Worm (Caenorhabditis elegans) whole organism, young adult: ENCODE results near the gene otpl-4.

Source experiments
- C17E4.6 ChIP-seq: fragments of 200-800 bp; sonication (Bioruptor generic); IDR thresholded peaks from 2 replicates; pipeline ENCODE4 v1.3.6; 2022; ENCODE audit warnings: missing genetic modification reagents, missing genetic modification characterization, missing compliant biosample characterization
- D2030.7 ChIP-seq: fragments of 200-800 bp; sonication (Bioruptor generic); IDR thresholded peaks from 2 replicates; pipeline ENCODE4 v1.3.6; 2022; ENCODE audit warnings: missing genetic modification reagents, missing genetic modification characterization, missing compliant biosample characterization
- F23B12.7 ChIP-seq: sonication (generic microtip); optimal IDR thresholded peaks from 2 replicates; lab custom pipeline; 2017; ENCODE audit warnings: missing genetic modification characterization, mild to moderate bottlenecking, missing compliant biosample characterization, antibody characterized with exemption, moderate library complexity; ENCODE audit not compliant: insufficient read depth
- F33H1.4 ChIP-seq: fragments of 200-800 bp; sonication (Bioruptor generic); IDR thresholded peaks from 2 replicates; pipeline ENCODE4 v1.3.6; 2022; ENCODE audit warnings: missing genetic modification reagents, missing genetic modification characterization, missing compliant biosample characterization
- F37B4.10 ChIP-seq: fragments of 200-800 bp; sonication (Bioruptor generic); IDR thresholded peaks from 2 replicates; pipeline ENCODE4 v1.3.6; 2022; ENCODE audit warnings: missing genetic modification characterization, missing compliant biosample characterization
- F49E8.2 ChIP-seq: sonication (generic microtip); optimal IDR thresholded peaks from 3 replicates; lab custom pipeline; 2017; ENCODE audit warnings: missing genetic modification characterization, mild to moderate bottlenecking, missing compliant biosample characterization, antibody characterized with exemption, moderate library complexity; ENCODE audit not compliant: insufficient read depth
- F55B11.4 ChIP-seq: sonication (generic microtip); optimal IDR thresholded peaks from 2 replicates; lab custom pipeline; 2016; ENCODE audit warnings: missing compliant biosample characterization, missing genetic modification characterization, borderline replicate concordance; ENCODE audit not compliant: insufficient read depth
- F57A8.1 ChIP-seq: fragments of 200-800 bp; sonication (Bioruptor generic); optimal IDR thresholded peaks from 2 replicates; lab custom pipeline; 2018; ENCODE audit warnings: mild to moderate bottlenecking, missing genetic modification characterization, moderate library complexity, missing compliant biosample characterization
- K12H6.12 ChIP-seq: fragments of 200-800 bp; sonication (Bioruptor generic); optimal IDR thresholded peaks from 2 replicates; lab custom pipeline; 2018; ENCODE audit warnings: mild to moderate bottlenecking, missing genetic modification characterization, missing compliant biosample characterization
- T07F8.4 ChIP-seq: sonication (generic microtip); optimal IDR thresholded peaks from 2 replicates; lab custom pipeline; 2016; ENCODE audit warnings: mild to moderate bottlenecking, missing genetic modification characterization, moderate library complexity, missing compliant biosample characterization
- Y67H2A.10 ChIP-seq: fragments of 200-800 bp; sonication (Bioruptor generic); conservative IDR thresholded peaks from 2 replicates; pipeline ENCODE4 v1.3.6; 2022; ENCODE audit warnings: missing genetic modification reagents, missing genetic modification characterization, missing compliant biosample characterization
- Y79H2A.3 ChIP-seq: fragments of 200-800 bp; sonication (Bioruptor generic); conservative IDR thresholded peaks from 2 replicates; pipeline ENCODE4 v1.3.6; 2022; ENCODE audit warnings: missing genetic modification reagents, missing genetic modification characterization, missing compliant biosample characterization
- aptf-3 ChIP-seq: fragments of 200-800 bp; sonication (Bioruptor generic); IDR thresholded peaks from 2 replicates; pipeline ENCODE4 v1.3.6; 2022; ENCODE audit warnings: missing genetic modification characterization, missing compliant biosample characterization
- athp-1 ChIP-seq: sonication (generic microtip); optimal IDR thresholded peaks from 2 replicates; lab custom pipeline; 2017; ENCODE audit warnings: mild to moderate bottlenecking, missing genetic modification characterization, missing compliant biosample characterization
- attf-3 ChIP-seq: fragments of 200-800 bp; sonication (Bioruptor generic); conservative IDR thresholded peaks from 2 replicates; pipeline ENCODE4 v1.3.6; 2022; ENCODE audit warnings: missing genetic modification reagents, missing genetic modification characterization, missing compliant biosample characterization
- bed-1 ChIP-seq: fragments of 200-800 bp; sonication (Bioruptor generic); IDR thresholded peaks from 2 replicates; pipeline ENCODE4 v1.3.6; 2022; ENCODE audit warnings: missing genetic modification reagents, missing genetic modification characterization, missing compliant biosample characterization
- cebp-1 ChIP-seq, 2 experiments: fragments of 200-800 bp in 1 of 2; sonication (Bioruptor generic) in 1 of 2; sonication (generic microtip) in 1 of 2; IDR thresholded peaks in 1 of 2; optimal IDR thresholded peaks in 1 of 2; 2 replicates each; pipeline versions ENCODE4 v1.3.6 to Lab custom; 2017 to 2022; ENCODE audit warnings: missing compliant biosample characterization in 2 of 2, missing genetic modification characterization in 2 of 2, mild to moderate bottlenecking in 1 of 2, missing genetic modification reagents in 1 of 2, moderate library complexity in 1 of 2
- ceh-27 ChIP-seq: fragments of 200-800 bp; sonication (Bioruptor generic); optimal IDR thresholded peaks from 2 replicates; lab custom pipeline; 2018; ENCODE audit warnings: mild to moderate bottlenecking, missing genetic modification characterization, moderate library complexity, missing compliant biosample characterization
- ceh-79 ChIP-seq: sonication (generic microtip); optimal IDR thresholded peaks from 2 replicates; lab custom pipeline; 2017; ENCODE audit warnings: mild to moderate bottlenecking, missing genetic modification characterization, missing compliant biosample characterization
- chd-7 ChIP-seq: sonication (generic microtip); optimal IDR thresholded peaks from 2 replicates; lab custom pipeline; 2016; ENCODE audit warnings: mild to moderate bottlenecking, missing genetic modification characterization, moderate library complexity, missing compliant biosample characterization
- dox-1 ChIP-seq: fragments of 200-800 bp; sonication (Bioruptor generic); IDR thresholded peaks from 2 replicates; pipeline ENCODE4 v1.3.6; 2022; ENCODE audit warnings: missing genetic modification reagents, missing genetic modification characterization, missing compliant biosample characterization
- dpff-1 ChIP-seq: sonication (generic microtip); optimal IDR thresholded peaks from 2 replicates; lab custom pipeline; 2017; ENCODE audit warnings: mild to moderate bottlenecking, missing genetic modification characterization, missing compliant biosample characterization
- efl-1 ChIP-seq: fragments of 150-350 bp; optimal IDR thresholded peaks from 2 replicates; lab custom pipeline; 2014; ENCODE audit warnings: missing biosample characterization, missing genetic modification reagents, missing genetic modification characterization
- hlh-12 ChIP-seq: sonication (generic microtip); optimal IDR thresholded peaks from 2 replicates; lab custom pipeline; 2016; ENCODE audit warnings: missing genetic modification characterization, missing compliant biosample characterization
- hlh-26 ChIP-seq: fragments of 200-800 bp; sonication (Bioruptor generic); conservative IDR thresholded peaks from 2 replicates; pipeline ENCODE4 v1.3.6; 2022; ENCODE audit warnings: missing genetic modification reagents, missing genetic modification characterization, missing compliant biosample characterization
- lag-1 ChIP-seq: fragments of 200-800 bp; sonication (Bioruptor generic); IDR thresholded peaks from 2 replicates; pipeline ENCODE4 v1.3.6; 2022; ENCODE audit warnings: missing genetic modification reagents, missing genetic modification characterization, missing compliant biosample characterization
- lin-26 ChIP-seq: fragments of 200-800 bp; sonication (Bioruptor generic); IDR thresholded peaks from 2 replicates; pipeline ENCODE4 v1.3.6; 2022; ENCODE audit warnings: missing genetic modification reagents, missing genetic modification characterization, missing compliant biosample characterization
- lir-1 ChIP-seq: fragments of 200-800 bp; sonication (Bioruptor generic); conservative IDR thresholded peaks from 2 replicates; pipeline ENCODE4 v1.3.6; 2022; ENCODE audit warnings: missing genetic modification reagents, missing genetic modification characterization, missing compliant biosample characterization
- madf-10 ChIP-seq: sonication (generic microtip); optimal IDR thresholded peaks from 2 replicates; lab custom pipeline; 2016; ENCODE audit warnings: mild to moderate bottlenecking, missing genetic modification characterization, missing compliant biosample characterization
- madf-3 ChIP-seq: fragments of 200-800 bp; sonication (Bioruptor generic); IDR thresholded peaks from 2 replicates; pipeline ENCODE4 v1.3.6; 2022; ENCODE audit warnings: missing genetic modification reagents, missing genetic modification characterization, missing compliant biosample characterization
- mcd-1 ChIP-seq: fragments of 200-800 bp; sonication (Bioruptor generic); IDR thresholded peaks from 2 replicates; pipeline ENCODE4 v1.3.6; 2022; ENCODE audit warnings: missing genetic modification reagents, missing genetic modification characterization, missing compliant biosample characterization
- nfya-2 ChIP-seq: fragments of 200-800 bp; sonication (Bioruptor generic); IDR thresholded peaks from 2 replicates; pipeline ENCODE4 v1.3.6; 2022; ENCODE audit warnings: missing genetic modification reagents, missing genetic modification characterization, missing compliant biosample characterization
- nhr-120 ChIP-seq: fragments of 200-800 bp; sonication (Bioruptor generic); IDR thresholded peaks from 2 replicates; pipeline ENCODE4 v1.3.6; 2022; ENCODE audit warnings: missing genetic modification characterization, missing compliant biosample characterization
- nhr-80 ChIP-seq: sonication (generic microtip); optimal IDR thresholded peaks from 2 replicates; lab custom pipeline; 2016; ENCODE audit warnings: missing genetic modification characterization, missing compliant biosample characterization
- pha-4 ChIP-seq: fragments of 150-350 bp; sonication (generic microtip); optimal IDR thresholded peaks from 2 replicates; lab custom pipeline; 2014; ENCODE audit warnings: missing biosample characterization, missing genetic modification reagents, missing genetic modification characterization
- rcor-1 ChIP-seq: fragments of 200-800 bp; sonication (Bioruptor generic); IDR thresholded peaks from 2 replicates; pipeline ENCODE4 v1.3.6; 2022; ENCODE audit warnings: missing genetic modification reagents, missing genetic modification characterization, missing compliant biosample characterization
- rec-8 ChIP-seq, 2 experiments: sonication (generic microtip); optimal IDR thresholded peaks; 2 replicates each; lab custom pipeline; 2016; ENCODE audit warnings: mild to moderate bottlenecking in 2 of 2, missing genetic modification characterization in 2 of 2, missing genetic modification reagents in 2 of 2, missing genotype in 2 of 2, missing biosample characterization in 1 of 2, missing compliant biosample characterization in 1 of 2, moderate library complexity in 1 of 2
- repo-1 ChIP-seq: sonication (generic microtip); optimal IDR thresholded peaks from 2 replicates; lab custom pipeline; 2017; ENCODE audit warnings: mild to moderate bottlenecking, missing genetic modification characterization, missing compliant biosample characterization
- snpc-1.1 ChIP-seq: sonication (generic microtip); optimal IDR thresholded peaks from 2 replicates; lab custom pipeline; 2017; ENCODE audit warnings: missing genetic modification characterization, mild to moderate bottlenecking, missing compliant biosample characterization, antibody characterized with exemption, moderate library complexity, missing genotype, missing genetic modification reagents; ENCODE audit not compliant: insufficient read depth
- snpc-1.3 ChIP-seq: sonication (generic microtip); optimal IDR thresholded peaks from 2 replicates; lab custom pipeline; 2017; ENCODE audit warnings: missing genetic modification characterization, mild to moderate bottlenecking, missing compliant biosample characterization, antibody characterized with exemption, moderate library complexity, missing genotype, missing genetic modification reagents; ENCODE audit not compliant: insufficient read depth
- somi-1 ChIP-seq: fragments of 200-800 bp; sonication (Bioruptor generic); optimal IDR thresholded peaks from 2 replicates; lab custom pipeline; 2018; ENCODE audit warnings: mild to moderate bottlenecking, missing genetic modification characterization, missing compliant biosample characterization
- tbp1 ChIP-seq: fragments of 200-800 bp; sonication (Bioruptor generic); optimal IDR thresholded peaks from 2 replicates; lab custom pipeline; 2018; ENCODE audit warnings: mild to moderate bottlenecking, missing genetic modification characterization, missing compliant biosample characterization
- unc-62 ChIP-seq: fragments of 150-350 bp; optimal IDR thresholded peaks from 2 replicates; lab custom pipeline; 2014; ENCODE audit warnings: missing biosample characterization, missing genetic modification reagents, missing genetic modification characterization
- xnd-1 ChIP-seq: sonication (generic microtip); optimal IDR thresholded peaks from 2 replicates; lab custom pipeline; 2016; ENCODE audit warnings: missing genotype, missing genetic modification reagents, missing genetic modification characterization, missing compliant biosample characterization
- zim-3 ChIP-seq: sonication (generic microtip); optimal IDR thresholded peaks from 2 replicates; lab custom pipeline; 2017; ENCODE audit warnings: mild to moderate bottlenecking, missing genetic modification characterization, moderate library complexity, missing compliant biosample characterization
- ztf-26 ChIP-seq: sonication (generic microtip); optimal IDR thresholded peaks from 2 replicates; lab custom pipeline; 2017; ENCODE audit warnings: missing genetic modification characterization, missing compliant biosample characterization
- ztf-28 ChIP-seq: fragments of 200-800 bp; sonication (Bioruptor generic); IDR thresholded peaks from 2 replicates; pipeline ENCODE4 v1.3.6; 2022; ENCODE audit warnings: missing genetic modification reagents, missing genetic modification characterization, missing compliant biosample characterization
- ztf-3 ChIP-seq: fragments of 200-800 bp; sonication (Bioruptor generic); optimal IDR thresholded peaks from 2 replicates; lab custom pipeline; 2018; ENCODE audit warnings: mild to moderate bottlenecking, missing genetic modification characterization, missing compliant biosample characterization

Gene otpl-4

ce11 chrV:8569841-8570361, 32.8 kb downstream of the otpl-4 start, which contains the start of the genes F25G6.9 and symk-1 (continued):
- TF ChIP-seq F23B12.7 (tag; lab: Kevin White, UChicago) (no peak), ztf-28 (no peak), ceh-79 (tag; lab: Kevin White, UChicago) (no peak), F33H1.4 (GFP tag; lab: Robert Waterston, UW) (peak; percentile 42), ztf-3 (no peak), nfya-2 (no peak), rcor-1 (GFP tag; lab: Robert Waterston, UW) (peak; percentile 60; the same call in 1 of the 2 replicates), D2030.7 (peak; percentile 23; the same call in 1 of the 2 replicates), madf-10 (tag; lab: Kevin White, UChicago) (no peak), dox-1 (peak; percentile 55; the same call in 1 of the 2 replicates), lin-26 (GFP tag; lab: Robert Waterston, UW) (no peak), T07F8.4 (tag; lab: Kevin White, UChicago) (no peak), mcd-1 (GFP tag; lab: Robert Waterston, UW) (peak; percentile 71), pha-4 (tag; lab: Kevin White, UChicago) (no peak), F37B4.10 (no peak), aptf-3 (GFP tag; lab: Robert Waterston, UW) (no peak), madf-3 (no peak), bed-1 (GFP tag; lab: Robert Waterston, UW) (no peak), Y79H2A.3 (GFP tag; lab: Robert Waterston, UW) (no peak), snpc-1.1 (tag; lab: Kevin White, UChicago) (peak; percentile 28), Y67H2A.10 (GFP tag; lab: Robert Waterston, UW) (no peak), dpff-1 (no peak), F49E8.2 (tag; lab: Kevin White, UChicago) (no peak), hlh-26 (GFP tag; lab: Robert Waterston, UW) (no peak), F55B11.4 (tag; lab: Kevin White, UChicago) (no peak), attf-3 (no peak), somi-1 (no peak), repo-1 (tag; lab: Kevin White, UChicago) (no peak), unc-62 (GFP tag; lab: Kevin White, UChicago) (no peak), hlh-12 (tag; lab: Kevin White, UChicago) (no peak), nhr-80 (tag; lab: Kevin White, UChicago) (no peak), snpc-1.3 (tag; lab: Kevin White, UChicago) (no peak), F57A8.1 (GFP tag; lab: Kevin White, UChicago) (no peak), K12H6.12 (tag; lab: Kevin White, UChicago) (no peak), lag-1 (GFP tag; lab: Robert Waterston, UW) (no peak), cebp-1 (GFP tag; IDR thresholded peaks at IDR 0.05; lab: Robert Waterston, UW) (no peak), cebp-1 (tag; optimal IDR thresholded peaks at IDR 0.05; lab: Kevin White, UChicago) (peak; percentile 57), nhr-120 (GFP tag; lab: Robert Waterston, UW) (no peak), efl-1 (GFP tag; lab: Kevin White, UChicago) (peak; percentile 27), xnd-1 (tag; lab: Kevin White, UChicago) (peak; percentile 27), zim-3 (tag; lab: Kevin White, UChicago) (no peak), tbp1 (GFP tag; lab: Kevin White, UChicago) (peak; percentile 17), ceh-27 (GFP tag; lab: Kevin White, UChicago) (no peak), C17E4.6 (GFP tag; lab: Robert Waterston, UW) (no peak), ztf-26 (no peak), lir-1 (no peak), chd-7 (no peak), athp-1 (no peak), rec-8 (tag; optimal IDR thresholded peaks at IDR 0.05; lab: Kevin White, UChicago) (no peak)
